Fruit fly (Drosophila melanogaster) whole organism, embryonic: ENCODE measurements around the gene CG5516.

ENCODE experiments used
- Bgb ChIP-seq: fragments of 200-800 bp; sonication (Bioruptor generic); IDR thresholded peaks from 2 replicates; pipeline ENCODE4 v1.3.6; 2022; ENCODE audit warnings: missing biosample characterization, missing genetic modification characterization; ENCODE audit not compliant: partially characterized antibody
- CG10209 ChIP-seq: fragments of 200-800 bp; sonication (Bioruptor generic); optimal IDR thresholded peaks from 3 replicates; lab custom pipeline; 2017; ENCODE audit warnings: missing biosample characterization, mild to moderate bottlenecking, missing genetic modification characterization, missing genetic modification reagents
- CG10274 ChIP-seq: fragments of 200-800 bp; sonication (Bioruptor generic); optimal IDR thresholded peaks from 3 replicates; lab custom pipeline; 2017; ENCODE audit warnings: missing biosample characterization, mild to moderate bottlenecking, missing genetic modification characterization
- CG11247 ChIP-seq: fragments of 200-800 bp; sonication (Bioruptor generic); IDR thresholded peaks from 2 replicates; pipeline ENCODE4 v1.3.6; 2022; ENCODE audit warnings: missing biosample characterization, missing genetic modification characterization
- CG11398 ChIP-seq: fragments of 200-800 bp; sonication (Bioruptor generic); optimal IDR thresholded peaks from 2 replicates; lab custom pipeline; 2016; ENCODE audit warnings: missing biosample characterization, missing genetic modification characterization
- CG11560 ChIP-seq: fragments of 200-800 bp; sonication (Bioruptor generic); IDR thresholded peaks from 3 replicates; pipeline ENCODE4 v1.3.6; 2022; ENCODE audit warnings: missing biosample characterization, missing genetic modification characterization
- CG11695 ChIP-seq: fragments of 200-800 bp; sonication (Bioruptor generic); IDR thresholded peaks from 3 replicates; pipeline ENCODE4 v1.3.6; 2022; ENCODE audit warnings: missing biosample characterization, missing genetic modification characterization
- CG12942 ChIP-seq: fragments of 200-800 bp; sonication (Bioruptor generic); optimal IDR thresholded peaks from 3 replicates; lab custom pipeline; 2016; ENCODE audit warnings: missing biosample characterization, missing genetic modification characterization
- CG15514 ChIP-seq: fragments of 200-800 bp; sonication (Bioruptor generic); optimal IDR thresholded peaks from 3 replicates; lab custom pipeline; 2017; ENCODE audit warnings: missing biosample characterization, missing genetic modification characterization, mild to moderate bottlenecking, moderate library complexity, missing genetic modification reagents
- CG1602 ChIP-seq: fragments of 200-800 bp; sonication (Bioruptor generic); optimal IDR thresholded peaks from 3 replicates; lab custom pipeline; 2016; ENCODE audit warnings: missing biosample characterization, missing genetic modification characterization
- CG17186 ChIP-seq: fragments of 200-800 bp; sonication (Bioruptor generic); optimal IDR thresholded peaks from 3 replicates; lab custom pipeline; 2017; ENCODE audit warnings: missing biosample characterization, missing genetic modification reagents, missing genetic modification characterization
- CG17912 ChIP-seq: fragments of 200-800 bp; sonication (Bioruptor generic); optimal IDR thresholded peaks from 2 replicates; lab custom pipeline; 2018; ENCODE audit warnings: missing biosample characterization, mild to moderate bottlenecking, missing genetic modification characterization
- CG18262 ChIP-seq: fragments of 200-800 bp; optimal IDR thresholded peaks from 3 replicates; lab custom pipeline; 2019; ENCODE audit warnings: missing biosample characterization, mild to moderate bottlenecking, missing genetic modification characterization, moderate library complexity
- CG18476 ChIP-seq: fragments of 200-800 bp; sonication (Bioruptor generic); optimal IDR thresholded peaks from 2 replicates; lab custom pipeline; 2016; ENCODE audit warnings: missing biosample characterization, mild to moderate bottlenecking, missing genetic modification characterization
- CG2199 ChIP-seq: fragments of 200-800 bp; sonication (Bioruptor generic); IDR thresholded peaks from 3 replicates; pipeline ENCODE4 v1.3.6; 2022; ENCODE audit warnings: missing biosample characterization, missing genetic modification characterization
- CG2678 ChIP-seq: fragments of 200-800 bp; sonication (Bioruptor generic); optimal IDR thresholded peaks from 3 replicates; lab custom pipeline; 2019; ENCODE audit warnings: missing biosample characterization, mild to moderate bottlenecking, missing genetic modification characterization, moderate library complexity
- CG2889 ChIP-seq: fragments of 200-800 bp; sonication (Bioruptor generic); IDR thresholded peaks from 3 replicates; pipeline ENCODE4 v1.3.6; 2022; ENCODE audit warnings: missing biosample characterization, missing genetic modification characterization
- CG42726 ChIP-seq: fragments of 200-800 bp; sonication (Bioruptor generic); IDR thresholded peaks from 2 replicates; pipeline ENCODE4 v1.3.6; 2022; ENCODE audit warnings: missing biosample characterization, missing genetic modification characterization; ENCODE audit not compliant: partially characterized antibody
- CG4282 ChIP-seq: fragments of 200-800 bp; sonication (Bioruptor generic); optimal IDR thresholded peaks from 2 replicates; lab custom pipeline; 2016; ENCODE audit warnings: missing biosample characterization, missing genetic modification characterization
- CG43689 ChIP-seq: fragments of 200-800 bp; sonication (Bioruptor generic); IDR thresholded peaks from 2 replicates; pipeline ENCODE4 v1.3.6; 2022; ENCODE audit warnings: missing biosample characterization, missing genetic modification characterization
- CG5245 ChIP-seq: fragments of 200-800 bp; sonication (Bioruptor generic); optimal IDR thresholded peaks from 3 replicates; lab custom pipeline; 2016; ENCODE audit warnings: missing biosample characterization, missing genetic modification characterization
- CG6689 ChIP-seq: fragments of 200-800 bp; sonication (Bioruptor generic); IDR thresholded peaks from 2 replicates; pipeline ENCODE4 v1.3.6; 2022; ENCODE audit warnings: missing biosample characterization, missing genetic modification characterization
- CG7786 ChIP-seq: fragments of 200-800 bp; sonication (Bioruptor generic); optimal IDR thresholded peaks from 2 replicates; lab custom pipeline; 2016; ENCODE audit warnings: missing biosample characterization, missing genetic modification characterization
- CG8359 ChIP-seq: fragments of 200-800 bp; sonication (Bioruptor generic); optimal IDR thresholded peaks from 2 replicates; lab custom pipeline; 2017; ENCODE audit warnings: missing biosample characterization, mild to moderate bottlenecking, missing genetic modification characterization, borderline replicate concordance
- CG9727 ChIP-seq: fragments of 200-800 bp; sonication (Bioruptor generic); optimal IDR thresholded peaks from 3 replicates; lab custom pipeline; 2017; ENCODE audit warnings: missing biosample characterization, mild to moderate bottlenecking, missing genetic modification characterization
- D19B ChIP-seq: fragments of 200-800 bp; sonication (Bioruptor generic); optimal IDR thresholded peaks from 2 replicates; lab custom pipeline; 2017; ENCODE audit warnings: missing biosample characterization, mild to moderate bottlenecking, missing genetic modification characterization
- Fer2 ChIP-seq: fragments of 200-800 bp; sonication (Bioruptor generic); optimal IDR thresholded peaks from 2 replicates; lab custom pipeline; 2018; ENCODE audit warnings: missing biosample characterization, mild to moderate bottlenecking, missing genetic modification characterization, moderate library complexity
- Lim3 ChIP-seq: fragments of 200-800 bp; sonication (Bioruptor generic); IDR thresholded peaks from 2 replicates; pipeline ENCODE4 v1.3.6; 2022; ENCODE audit warnings: missing biosample characterization, missing genetic modification characterization
- Lpt ChIP-seq: fragments of >200 bp; optimal IDR thresholded peaks from 2 replicates; lab custom pipeline; 2018; ENCODE audit warnings: missing biosample characterization, missing genetic modification characterization
- Sox102F ChIP-seq: fragments of 200-800 bp; sonication (Bioruptor generic); optimal IDR thresholded peaks from 2 replicates; lab custom pipeline; 2018; ENCODE audit warnings: missing biosample characterization, mild to moderate bottlenecking, missing genetic modification characterization, moderate library complexity
- Sry-δ ChIP-seq: fragments of 200-800 bp; sonication (Bioruptor generic); optimal IDR thresholded peaks from 2 replicates; lab custom pipeline; 2016; ENCODE audit warnings: missing biosample characterization, missing genetic modification characterization
- Vsx1 ChIP-seq: fragments of 200-800 bp; sonication (Bioruptor generic); optimal IDR thresholded peaks from 2 replicates; lab custom pipeline; 2017; ENCODE audit warnings: missing biosample characterization, mild to moderate bottlenecking, missing genetic modification characterization, missing genetic modification reagents
- abd-A ChIP-seq: fragments of 200-800 bp; sonication (Bioruptor generic); optimal IDR thresholded peaks from 3 replicates; lab custom pipeline; 2019; ENCODE audit warnings: missing biosample characterization, mild to moderate bottlenecking, missing genetic modification characterization, moderate library complexity
- ap ChIP-seq: fragments of 200-800 bp; sonication (Bioruptor generic); IDR thresholded peaks from 2 replicates; pipeline ENCODE4 v1.3.6; 2022; ENCODE audit warnings: missing biosample characterization, missing genetic modification characterization
- br ChIP-seq: fragments of >200 bp; optimal IDR thresholded peaks from 2 replicates; lab custom pipeline; 2017
- fd64A ChIP-seq: fragments of 200-800 bp; sonication (Bioruptor generic); optimal IDR thresholded peaks from 3 replicates; lab custom pipeline; 2018; ENCODE audit warnings: missing biosample characterization, mild to moderate bottlenecking, missing genetic modification characterization
- kay ChIP-seq: fragments of 200-800 bp; sonication (Bioruptor generic); optimal IDR thresholded peaks from 2 replicates; lab custom pipeline; 2016; ENCODE audit warnings: missing biosample characterization, missing genetic modification characterization
- mld ChIP-seq: fragments of 200-800 bp; sonication (Bioruptor generic); IDR thresholded peaks from 3 replicates; pipeline ENCODE4 v1.3.6; 2022; ENCODE audit warnings: missing biosample characterization, missing genetic modification characterization; ENCODE audit not compliant: partially characterized antibody
- pb ChIP-seq: fragments of 200-800 bp; sonication (Bioruptor generic); optimal IDR thresholded peaks from 3 replicates; lab custom pipeline; 2016; ENCODE audit warnings: missing biosample characterization, missing genetic modification characterization
- pfk ChIP-seq: fragments of 200-800 bp; sonication (Bioruptor generic); optimal IDR thresholded peaks from 2 replicates; lab custom pipeline; 2018; ENCODE audit warnings: missing biosample characterization, mild to moderate bottlenecking, missing genetic modification characterization, moderate library complexity
- pho ChIP-seq: fragments of 200-800 bp; sonication (Bioruptor generic); optimal IDR thresholded peaks from 2 replicates; lab custom pipeline; 2016; ENCODE audit warnings: missing biosample characterization, missing genetic modification characterization
- pnt ChIP-seq: fragments of 200-800 bp; sonication (Bioruptor generic); optimal IDR thresholded peaks from 3 replicates; lab custom pipeline; 2016; ENCODE audit warnings: missing biosample characterization, missing genetic modification characterization
- ro ChIP-seq: fragments of 200-800 bp; sonication (Bioruptor generic); IDR thresholded peaks from 2 replicates; pipeline ENCODE4 v1.3.6; 2022; ENCODE audit warnings: missing biosample characterization, missing genetic modification characterization
- salm ChIP-seq: fragments of 200-800 bp; sonication (Bioruptor generic); optimal IDR thresholded peaks from 2 replicates; lab custom pipeline; 2018; ENCODE audit warnings: missing biosample characterization, mild to moderate bottlenecking, missing genetic modification characterization
- schlank ChIP-seq: fragments of 200-800 bp; sonication (Bioruptor generic); optimal IDR thresholded peaks from 2 replicates; lab custom pipeline; 2018; ENCODE audit warnings: missing biosample characterization, mild to moderate bottlenecking, missing genetic modification characterization
- slp2 ChIP-seq: fragments of 200-800 bp; sonication (Bioruptor generic); optimal IDR thresholded peaks from 2 replicates; lab custom pipeline; 2016; ENCODE audit warnings: missing biosample characterization, missing genetic modification characterization
- sr ChIP-seq: fragments of 200-800 bp; sonication (Bioruptor generic); IDR thresholded peaks from 3 replicates; pipeline ENCODE4 v1.3.6; 2022; ENCODE audit warnings: missing biosample characterization, missing genetic modification characterization
- tap ChIP-seq: fragments of 200-800 bp; optimal IDR thresholded peaks from 3 replicates; lab custom pipeline; 2019; ENCODE audit warnings: missing biosample characterization, mild to moderate bottlenecking, missing genetic modification characterization, moderate library complexity
- tgo ChIP-seq: fragments of 200-800 bp; sonication (Bioruptor generic); IDR thresholded peaks from 3 replicates; pipeline ENCODE4 v1.3.6; 2022; ENCODE audit warnings: missing biosample characterization, missing genetic modification characterization
- ttk ChIP-seq: fragments of 200-800 bp; sonication (Bioruptor generic); IDR thresholded peaks from 2 replicates; pipeline ENCODE4 v2.1.2; 2022; ENCODE audit warnings: missing biosample characterization, missing genetic modification characterization
- tx ChIP-seq: fragments of 200-800 bp; sonication (Bioruptor generic); optimal IDR thresholded peaks from 2 replicates; lab custom pipeline; 2016; ENCODE audit warnings: missing biosample characterization, missing genetic modification characterization

CG5516 gene

DNA sequence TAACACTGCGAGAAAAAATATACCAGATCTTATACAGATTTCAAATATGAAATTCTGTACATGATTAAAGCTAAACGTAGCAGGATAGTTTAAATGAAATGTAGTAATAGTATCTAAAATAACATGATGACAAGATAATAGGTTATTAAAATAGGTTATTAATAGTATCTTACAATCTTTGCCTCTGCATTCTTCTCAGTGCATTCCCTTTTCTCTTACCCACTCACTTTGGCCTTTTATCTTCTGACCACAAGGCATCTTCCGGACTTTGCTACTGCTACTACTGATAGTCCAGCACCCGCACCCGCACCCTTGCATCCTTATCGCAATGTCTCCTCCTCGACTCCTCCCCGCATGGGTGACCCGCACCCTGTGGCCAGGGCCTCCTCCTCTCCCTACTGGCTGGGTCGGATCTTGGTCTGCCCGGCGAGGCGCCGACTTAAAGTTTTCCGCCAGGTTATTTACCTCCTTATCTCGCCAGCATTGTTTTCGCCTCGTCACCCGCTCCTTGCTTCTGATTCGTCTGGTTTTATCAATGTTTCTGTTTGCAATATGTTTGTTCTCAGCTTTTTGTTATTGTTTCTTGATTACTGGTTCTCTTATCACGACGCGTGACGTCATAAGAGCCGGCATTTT lies 20.9 kb downstream of the CG5516 start (continued):
- TF ChIP-seq kay (GFP tag; lab: Kevin White, UChicago) (no peak), CG17912 (no peak), CG2889 (GFP tag; lab: Robert Waterston, UW) (no peak), Vsx1 (GFP tag; lab: Kevin White, UChicago) (no peak), Bgb (GFP tag; lab: Robert Waterston, UW) (no peak), abd-A (no peak), CG15514 (GFP tag; lab: Kevin White, UChicago) (no peak), CG11695 (GFP tag; lab: Robert Waterston, UW) (no peak; the same call in 2 of the 3 replicates), CG2199 (GFP tag; lab: Robert Waterston, UW) (no peak), pho (GFP tag; lab: Kevin White, UChicago) (no peak), CG42726 (GFP tag; lab: Robert Waterston, UW) (peak; percentile 54; the same call in 1 of the 2 replicates), Lim3 (no peak), tx (GFP tag; lab: Kevin White, UChicago) (no peak), CG4282 (no peak), ttk (GFP tag; lab: Robert Waterston, UW) (no peak; the same call in 1 of the 2 replicates), ap (GFP tag; lab: Robert Waterston, UW) (no peak), CG11247 (no peak), CG17186 (GFP tag; lab: Kevin White, UChicago) (no peak), tgo (GFP tag; lab: Robert Waterston, UW) (peak; percentile 39; the same call in 2 of the 3 replicates), CG18476 (GFP tag; lab: Kevin White, UChicago) (peak; percentile 34), CG11560 (tag; lab: Robert Waterston, UW) (no peak), slp2 (GFP tag; lab: Kevin White, UChicago) (peak; percentile 7), Sry-δ (GFP tag; lab: Kevin White, UChicago) (no peak), schlank (tag; lab: Kevin White, UChicago) (no peak), mld (no peak), CG8359 (GFP tag; lab: Kevin White, UChicago) (no peak), Sox102F (GFP tag; lab: Kevin White, UChicago) (peak; percentile 53), CG1602 (GFP tag; lab: Kevin White, UChicago) (peak; percentile 41), pb (GFP tag; lab: Kevin White, UChicago) (no peak), CG43689 (no peak), CG5245 (GFP tag; lab: Kevin White, UChicago) (no peak), CG10209 (peak; percentile 49), br (no peak), D19B (GFP tag; lab: Kevin White, UChicago) (no peak), CG9727 (peak; percentile 73), Fer2 (tag; lab: Kevin White, UChicago) (no peak), tap (tag; lab: Kevin White, UChicago) (peak; percentile 11), CG2678 (tag; lab: Kevin White, UChicago) (peak; percentile 65), CG12942 (peak; percentile 5), CG18262 (peak; percentile 73), CG7786 (GFP tag; lab: Kevin White, UChicago) (peak; percentile 32), sr (GFP tag; lab: Robert Waterston, UW) (no peak), salm (tag; lab: Kevin White, UChicago) (no peak), ro (GFP tag; lab: Robert Waterston, UW) (no peak), fd64A (no peak), Lpt (GFP tag; lab: Kevin White, UChicago) (no peak), CG6689 (no peak; the same call in 1 of the 2 replicates), pfk (GFP tag; lab: Kevin White, UChicago) (no peak), CG11398 (GFP tag; lab: Kevin White, UChicago) (no peak), CG10274 (GFP tag; lab: Kevin White, UChicago) (peak; percentile 7), pnt (no peak)
